Fruit fly (Drosophila melanogaster): ENCODE results near the gene CG34324.

Gene CG34324

DNA sequence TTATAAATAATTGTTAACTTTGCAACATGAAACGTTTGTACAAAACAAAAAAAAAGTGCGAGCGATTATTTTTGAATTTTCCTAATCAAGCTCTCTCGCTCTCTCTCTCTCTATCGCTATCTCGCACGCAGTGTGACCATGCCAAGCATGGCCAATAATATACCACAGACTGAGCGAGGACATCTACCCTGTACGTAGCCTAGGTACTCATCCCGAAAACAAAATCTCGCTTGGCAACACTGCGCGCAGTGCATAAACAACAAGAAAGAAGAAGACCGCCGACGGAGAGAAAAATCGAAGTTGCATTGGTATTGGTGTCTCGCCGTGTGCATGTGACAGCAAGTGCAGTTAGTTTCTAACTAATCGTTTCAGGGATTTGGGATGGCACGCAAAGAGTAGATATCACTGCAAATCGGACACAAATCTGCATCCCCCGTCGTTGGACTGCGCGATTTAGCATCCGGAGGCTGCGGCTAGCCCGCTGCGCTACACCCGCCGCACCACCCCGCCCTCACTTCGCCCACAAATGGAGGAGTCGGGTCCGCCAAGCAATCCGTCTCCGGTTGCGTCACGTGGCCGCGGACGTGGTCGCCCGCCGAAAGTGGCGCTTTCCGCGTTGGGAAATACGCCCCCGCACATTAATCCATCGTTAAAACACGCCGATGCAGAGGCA, 44.4 kb downstream of the CG34324 start, which contains the start of the genes CG1998 and Set2 (continued):
- no peak for TF ChIP-seq sima (GFP tag; optimal IDR thresholded peaks at IDR 0.05)
- TF ChIP-seq gfzf (GFP tag; optimal IDR thresholded peaks at IDR 0.05) = peak; percentile 98
- peak; percentile 9 for TF ChIP-seq NfI (GFP tag; optimal IDR thresholded peaks at IDR 0.05)
- TF ChIP-seq so (GFP tag; IDR thresholded peaks at IDR 0.05) = peak; percentile 27; the same call in 1 of the 3 replicates
- peak; percentile 68 for TF ChIP-seq CG2116 (GFP tag; optimal IDR thresholded peaks at IDR 0.05)
- peak; percentile 62; the same call in 1 of the 3 replicates for TF ChIP-seq CG6791 (GFP tag; IDR thresholded peaks at IDR 0.05; ENCODE audit: partially characterized antibody)
- no peak; the same call in none of the 2 replicates for TF ChIP-seq CG31441 (GFP tag; IDR thresholded peaks at IDR 0.05)
- peak; percentile 37 for TF ChIP-seq grau (tag; optimal IDR thresholded peaks at IDR 0.05)
- no peak for TF ChIP-seq CG6175 (GFP tag; IDR thresholded peaks at IDR 0.05)
- TF ChIP-seq Xrp1 (GFP tag; IDR thresholded peaks at IDR 0.05) = no peak
- TF ChIP-seq Hand (GFP tag; optimal IDR thresholded peaks at IDR 0.05) = no peak
- 0 out of 2 replicates have a peak, but pooled peaks have one; percentile 22 for TF ChIP-seq ssp (GFP tag; IDR thresholded peaks at IDR 0.05)
- no peak for TF ChIP-seq CG6854 (GFP tag; optimal IDR thresholded peaks at IDR 0.05)
- no peak for TF ChIP-seq slou (GFP tag; optimal IDR thresholded peaks at IDR 0.05)
- peak; percentile 29; the same call in 1 of the 2 replicates for TF ChIP-seq slbo (GFP tag; IDR thresholded peaks at IDR 0.05)
- TF ChIP-seq Dref (GFP tag; IDR thresholded peaks at IDR 0.05) = peak; percentile 60
- no peak for TF ChIP-seq Lpt (GFP tag; optimal IDR thresholded peaks at IDR 0.05)
- TF ChIP-seq CG7556 (GFP tag; optimal IDR thresholded peaks at IDR 0.05) = no peak
- TF ChIP-seq CG3847 (GFP tag; IDR thresholded peaks at IDR 0.05) = peak; percentile 88
- no peak for TF ChIP-seq oc (tag; optimal IDR thresholded peaks at IDR 0.05)
- TF ChIP-seq en (GFP tag; optimal IDR thresholded peaks at IDR 0.05) = no peak
- peak; percentile 46 for TF ChIP-seq Mad (GFP tag; optimal IDR thresholded peaks at IDR 0.05)
- TF ChIP-seq gt (GFP tag; IDR thresholded peaks at IDR 0.05) = no peak
- TF ChIP-seq HmgD (GFP tag; optimal IDR thresholded peaks at IDR 0.05) = peak; percentile 69
- TF ChIP-seq stc (GFP tag; IDR thresholded peaks at IDR 0.05) = no peak
- TF ChIP-seq sc (optimal IDR thresholded peaks at IDR 0.05) = no peak
- TF ChIP-seq sc (GFP tag; optimal IDR thresholded peaks at IDR 0.05) = no peak
- TF ChIP-seq Pdp1 (GFP tag; optimal IDR thresholded peaks at IDR 0.05) = peak in 1 of 2 experiments; percentile 64
- peak; percentile 47; the same call in 1 of the 2 replicates for TF ChIP-seq amos (GFP tag; IDR thresholded peaks at IDR 0.05; ENCODE audit: partially characterized antibody)
- TF ChIP-seq NK7.1 (GFP tag; optimal IDR thresholded peaks at IDR 0.05) = no peak
- no peak for TF ChIP-seq rib (GFP tag; IDR thresholded peaks at IDR 0.05)
- no peak for TF ChIP-seq ro (GFP tag; IDR thresholded peaks at IDR 0.05)
- TF ChIP-seq jigr1 (GFP tag; IDR thresholded peaks at IDR 0.05) = no peak
- peak; percentile 57 for TF ChIP-seq CG17829 (tag; optimal IDR thresholded peaks at IDR 0.05)
- no peak for TF ChIP-seq CG12942 (GFP tag; optimal IDR thresholded peaks at IDR 0.05)
- no peak for TF ChIP-seq prd (optimal IDR thresholded peaks at IDR 0.05)
- no peak for TF ChIP-seq prd (GFP tag; IDR thresholded peaks at IDR 0.05)
- TF ChIP-seq al (GFP tag; IDR thresholded peaks at IDR 0.05) = no peak
- peak; percentile 22 for TF ChIP-seq CG13775 (GFP tag; optimal IDR thresholded peaks at IDR 0.05)
- no peak for TF ChIP-seq CG5180 (GFP tag; optimal IDR thresholded peaks at IDR 0.05)
- TF ChIP-seq tgo (GFP tag; IDR thresholded peaks at IDR 0.05) = no peak
- TF ChIP-seq mam (GFP tag; optimal IDR thresholded peaks at IDR 0.05) = peak; percentile 10
- TF ChIP-seq Eip74EF (GFP tag; optimal IDR thresholded peaks at IDR 0.05) = no peak
- TF ChIP-seq CG3407 (GFP tag; optimal IDR thresholded peaks at IDR 0.05) = no peak
- no peak for TF ChIP-seq CG13296 (GFP tag; optimal IDR thresholded peaks at IDR 0.05)
- TF ChIP-seq Camta (GFP tag; optimal IDR thresholded peaks at IDR 0.05) = no peak
- no peak for TF ChIP-seq cas (GFP tag; IDR thresholded peaks at IDR 0.05)
- no peak for TF ChIP-seq org-1 (GFP tag; optimal IDR thresholded peaks at IDR 0.05)
- no peak for TF ChIP-seq ATbp (GFP tag; optimal IDR thresholded peaks at IDR 0.05)
- TF ChIP-seq Bdp1 (GFP tag; optimal IDR thresholded peaks at IDR 0.05) = no peak
- TF ChIP-seq lola (GFP tag; optimal IDR thresholded peaks at IDR 0.05) = no peak

Data from whole organism, embryonic.